Worm (Caenorhabditis elegans) whole organism, midembryonic: Measurements from ENCODE around the gene K11H12.10.

Experiments
- T22C8.4 ChIP-seq: fragments of 200-800 bp; sonication (Bioruptor generic); IDR thresholded peaks from 2 replicates; pipeline ENCODE4 v1.3.6; 2022; ENCODE audit warnings: missing genetic modification characterization, missing compliant biosample characterization
- cog-1 ChIP-seq: sonication (generic microtip); optimal IDR thresholded peaks from 2 replicates; lab custom pipeline; 2016; ENCODE audit warnings: missing genetic modification characterization, missing compliant biosample characterization
- flt-1 ChIP-seq: fragments of 200-800 bp; sonication (Bioruptor generic); IDR thresholded peaks from 2 replicates; pipeline ENCODE4 v1.3.6; 2022; ENCODE audit warnings: missing genetic modification characterization, missing compliant biosample characterization
- klf-2 ChIP-seq: fragments of 200-800 bp; sonication (Bioruptor generic); conservative IDR thresholded peaks from 2 replicates; pipeline ENCODE4 v1.3.6; 2022; ENCODE audit warnings: missing genetic modification reagents, missing genetic modification characterization, missing compliant biosample characterization
- med-1 ChIP-seq: sonication (generic microtip); optimal IDR thresholded peaks from 2 replicates; lab custom pipeline; 2017; ENCODE audit warnings: missing genetic modification characterization, mild to moderate bottlenecking, missing compliant biosample characterization, antibody characterized with exemption, missing genetic modification reagents; ENCODE audit not compliant: insufficient read depth
- ref-1 ChIP-seq: fragments of 200-800 bp; sonication (Bioruptor generic); conservative IDR thresholded peaks from 2 replicates; pipeline ENCODE4 v1.3.6; 2022; ENCODE audit warnings: missing genetic modification reagents, missing genetic modification characterization, missing compliant biosample characterization
- tab-1 ChIP-seq: fragments of 200-800 bp; sonication (Bioruptor generic); IDR thresholded peaks from 2 replicates; pipeline ENCODE4 v1.3.6; 2022; ENCODE audit warnings: missing genetic modification characterization, missing compliant biosample characterization
- ztf-23 ChIP-seq: fragments of 200-800 bp; sonication (Bioruptor generic); IDR thresholded peaks from 2 replicates; pipeline ENCODE4 v1.3.6; 2022; ENCODE audit warnings: missing genetic modification reagents, missing genetic modification characterization, missing compliant biosample characterization
- ztf-29 ChIP-seq: fragments of 200-800 bp; sonication (Bioruptor generic); IDR thresholded peaks from 2 replicates; pipeline ENCODE4 v1.3.6; 2022; ENCODE audit warnings: missing genetic modification reagents, missing genetic modification characterization, missing compliant biosample characterization

Gene K11H12.10

DNA sequence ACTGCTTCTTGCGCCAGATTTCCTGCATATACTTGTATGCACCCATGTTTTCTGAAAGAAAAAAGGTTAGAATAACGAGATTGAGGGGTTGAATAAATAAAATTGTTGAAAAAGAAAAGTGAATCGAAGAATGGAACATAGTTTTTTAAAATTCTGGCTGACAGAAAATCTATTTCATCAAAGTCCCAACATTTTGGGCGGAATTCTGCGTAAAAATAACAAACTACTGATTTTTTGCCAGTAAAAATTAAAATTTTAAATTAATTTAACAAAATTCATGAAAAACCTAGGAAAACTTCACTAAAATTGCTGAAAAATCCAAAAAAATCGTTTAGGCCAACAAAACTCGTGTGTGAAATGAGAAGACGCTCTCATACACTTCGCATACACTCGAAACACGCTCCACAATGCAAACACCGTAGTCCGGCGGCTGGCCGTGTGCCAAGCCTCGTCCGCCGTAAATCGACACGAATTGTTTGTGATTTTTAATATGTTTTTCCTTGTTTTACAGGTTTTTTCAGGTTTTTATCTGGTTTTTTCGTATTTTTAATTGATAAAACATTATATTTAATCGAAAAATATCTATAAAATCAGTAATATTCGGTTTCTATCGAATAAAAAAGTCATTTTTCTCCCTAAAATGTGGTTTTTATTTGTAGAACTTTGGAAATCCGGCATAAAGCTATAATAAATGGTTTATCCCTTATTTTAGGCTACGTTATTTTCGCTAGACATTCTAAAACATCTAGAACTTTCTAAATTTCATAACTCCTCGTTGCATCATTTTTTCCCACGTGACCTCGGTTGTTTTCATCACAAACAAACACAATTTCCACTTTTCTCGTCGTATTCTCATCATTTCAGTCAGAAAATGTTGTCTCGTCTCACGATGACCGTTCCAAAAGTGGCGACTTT is 21.1 kb upstream of the K11H12.10 start, which contains the start of the genes rpl-15 and K11H12.8:
Gene rpl-15, minus strand, starts transcription at position 51 of the 915 bp plus-strand sequence.
Gene K11H12.8, plus strand, starts transcription at position 865 of the 915 bp plus-strand sequence.
- TF ChIP-seq ztf-29 (GFP tag; lab: Robert Waterston, UW) (peak; percentile 94), ref-1 (GFP tag; lab: Robert Waterston, UW) (peak; percentile 66), flt-1 (peak; percentile 96), klf-2 (GFP tag; lab: Robert Waterston, UW) (peak; percentile 87), ztf-23 (GFP tag; lab: Robert Waterston, UW) (peak; percentile 98), med-1 (GFP tag; lab: Kevin White, UChicago) (peak; percentile 47), cog-1 (peak; percentile 99), tab-1 (GFP tag; lab: Robert Waterston, UW) (peak; percentile 87), T22C8.4 (GFP tag; lab: Robert Waterston, UW) (peak; percentile 81)

DNA sequence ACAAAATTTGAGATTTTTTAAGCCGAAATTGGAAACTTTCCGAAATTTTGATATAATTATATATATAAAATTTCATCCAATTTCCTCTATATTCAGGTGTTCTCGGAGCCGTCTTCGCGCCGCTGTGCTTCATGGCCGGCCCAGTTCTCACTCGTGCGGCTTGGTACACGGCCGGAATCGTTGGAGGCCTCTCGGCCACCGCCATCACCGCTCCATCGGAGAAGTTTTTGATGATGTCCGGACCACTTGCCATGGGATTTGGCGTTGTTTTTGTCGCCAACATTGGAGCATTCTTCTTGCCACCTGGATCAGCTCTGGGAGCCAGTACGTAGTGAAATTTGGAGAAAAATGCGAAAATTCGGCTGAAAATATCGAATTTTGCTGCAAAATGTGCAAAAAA is 18.8 kb upstream of the K11H12.10 start:
- TF ChIP-seq flt-1 = no peak
- TF ChIP-seq med-1 (GFP tag; lab: Kevin White, UChicago) = no peak
- no peak for TF ChIP-seq cog-1
- no peak for TF ChIP-seq ztf-23 (GFP tag; lab: Robert Waterston, UW)
- no peak for TF ChIP-seq T22C8.4 (GFP tag; lab: Robert Waterston, UW)
- TF ChIP-seq klf-2 (GFP tag; lab: Robert Waterston, UW) = no peak
- TF ChIP-seq ztf-29 (GFP tag; lab: Robert Waterston, UW) = no peak
- TF ChIP-seq tab-1 (GFP tag; lab: Robert Waterston, UW) = no peak
- no peak for TF ChIP-seq ref-1 (GFP tag; lab: Robert Waterston, UW)

DNA sequence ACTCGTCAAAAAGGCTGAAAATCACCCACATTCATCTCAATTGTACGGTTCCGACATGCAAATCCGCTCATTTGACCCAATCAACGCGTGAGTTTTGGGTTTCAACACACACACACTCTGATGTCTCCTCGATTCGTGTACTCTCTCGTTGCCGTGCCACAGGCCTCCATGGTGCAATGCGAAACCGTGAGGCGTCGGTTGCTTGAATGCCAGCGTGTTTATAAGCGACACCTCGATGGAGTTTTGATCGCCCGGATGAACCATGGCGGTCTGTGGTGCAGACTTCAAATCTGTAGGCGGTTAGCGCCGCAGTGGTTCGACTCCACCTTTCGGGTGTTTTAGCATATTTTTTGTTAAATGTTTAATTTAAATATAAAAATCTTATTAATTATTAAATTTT is 17.9 kb upstream of the K11H12.10 start:
- TF ChIP-seq tab-1 (GFP tag; lab: Robert Waterston, UW) (no peak), cog-1 (no peak), med-1 (GFP tag; lab: Kevin White, UChicago) (no peak), ztf-29 (GFP tag; lab: Robert Waterston, UW) (no peak), ref-1 (GFP tag; lab: Robert Waterston, UW) (no peak), T22C8.4 (GFP tag; lab: Robert Waterston, UW) (no peak), klf-2 (GFP tag; lab: Robert Waterston, UW) (no peak), flt-1 (no peak), ztf-23 (GFP tag; lab: Robert Waterston, UW) (no peak)

DNA sequence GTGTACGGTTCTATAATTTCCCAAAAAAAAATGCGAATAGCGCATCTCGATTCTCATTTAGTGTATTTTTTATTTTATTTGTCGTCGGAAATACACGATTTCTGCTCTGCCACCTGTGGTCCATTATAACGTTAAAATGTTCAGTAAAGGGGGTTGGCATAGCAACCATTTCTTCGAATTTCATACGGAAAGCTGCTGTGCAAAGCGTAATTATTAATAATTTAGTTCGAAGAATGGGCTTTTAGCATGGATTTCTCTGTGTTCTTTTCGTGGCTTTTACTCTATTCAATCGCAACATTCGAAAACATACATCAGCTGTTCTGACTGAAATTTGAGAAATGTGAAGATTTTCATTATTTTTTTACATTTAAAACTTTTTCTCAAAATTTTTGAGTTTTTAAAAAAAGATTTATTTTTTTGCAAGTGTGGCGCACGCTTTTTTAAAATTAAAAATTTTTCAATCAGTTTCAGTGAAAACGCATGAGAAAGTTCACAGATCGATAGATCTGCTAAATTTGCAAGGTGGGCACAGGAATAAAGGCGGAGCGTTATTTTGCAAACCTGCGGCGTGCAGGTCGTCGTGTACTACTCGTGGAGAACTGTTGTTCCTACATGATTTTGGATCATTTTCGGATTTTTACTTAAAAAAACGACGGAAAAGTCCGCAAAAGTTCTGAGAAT is 17.2 kb upstream of the K11H12.10 start:
- no peak for TF ChIP-seq med-1 (GFP tag; lab: Kevin White, UChicago)

DNA sequence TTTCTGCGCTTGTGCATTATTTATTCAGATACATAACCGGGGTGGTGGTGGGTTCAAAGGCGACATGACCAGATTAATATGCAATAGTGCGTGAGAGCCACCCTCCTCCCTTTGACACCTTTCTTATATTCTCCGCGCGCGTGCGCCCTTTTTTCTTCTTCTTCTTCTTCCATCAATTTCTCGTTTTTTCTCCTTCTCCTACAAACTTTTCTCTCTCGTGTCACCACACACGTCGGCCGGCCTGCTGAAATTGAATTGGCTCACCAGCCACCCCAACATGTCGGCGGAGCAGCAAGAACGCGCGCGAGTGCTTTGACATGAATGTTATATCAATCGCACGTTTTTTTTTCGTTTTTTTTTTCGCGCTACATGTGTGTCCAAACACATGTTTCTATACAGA is 16.3 kb upstream of the K11H12.10 start:
- TF ChIP-seq ref-1 (GFP tag; lab: Robert Waterston, UW) (no peak), med-1 (GFP tag; lab: Kevin White, UChicago) (no peak), flt-1 (no peak), T22C8.4 (GFP tag; lab: Robert Waterston, UW) (no peak), klf-2 (GFP tag; lab: Robert Waterston, UW) (no peak), ztf-23 (GFP tag; lab: Robert Waterston, UW) (no peak), cog-1 (no peak), tab-1 (GFP tag; lab: Robert Waterston, UW) (no peak), ztf-29 (GFP tag; lab: Robert Waterston, UW) (no peak)

DNA sequence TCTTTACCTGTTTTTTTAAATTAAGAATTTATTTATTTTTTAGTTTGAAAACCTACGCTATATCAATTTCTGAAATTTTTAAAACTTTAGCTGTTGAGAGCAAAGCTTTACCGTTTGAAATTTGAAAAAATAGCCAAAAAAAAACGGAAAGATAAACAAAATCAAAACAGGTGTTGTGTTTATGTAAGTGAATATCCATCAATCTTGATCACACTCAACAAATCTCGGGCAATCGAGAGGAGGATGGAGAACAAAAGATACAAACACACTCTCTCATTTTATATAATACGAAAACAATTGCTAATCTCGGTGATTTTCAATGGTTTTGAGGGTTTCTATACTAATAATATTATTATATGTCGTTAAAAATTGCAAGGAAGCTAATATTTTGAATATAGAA is 14.3 kb upstream of the K11H12.10 start:
- TF ChIP-seq cog-1 (no peak), klf-2 (GFP tag; lab: Robert Waterston, UW) (no peak), med-1 (GFP tag; lab: Kevin White, UChicago) (no peak), flt-1 (no peak), tab-1 (GFP tag; lab: Robert Waterston, UW) (no peak), ztf-23 (GFP tag; lab: Robert Waterston, UW) (no peak), T22C8.4 (GFP tag; lab: Robert Waterston, UW) (no peak), ztf-29 (GFP tag; lab: Robert Waterston, UW) (no peak), ref-1 (GFP tag; lab: Robert Waterston, UW) (no peak)

DNA sequence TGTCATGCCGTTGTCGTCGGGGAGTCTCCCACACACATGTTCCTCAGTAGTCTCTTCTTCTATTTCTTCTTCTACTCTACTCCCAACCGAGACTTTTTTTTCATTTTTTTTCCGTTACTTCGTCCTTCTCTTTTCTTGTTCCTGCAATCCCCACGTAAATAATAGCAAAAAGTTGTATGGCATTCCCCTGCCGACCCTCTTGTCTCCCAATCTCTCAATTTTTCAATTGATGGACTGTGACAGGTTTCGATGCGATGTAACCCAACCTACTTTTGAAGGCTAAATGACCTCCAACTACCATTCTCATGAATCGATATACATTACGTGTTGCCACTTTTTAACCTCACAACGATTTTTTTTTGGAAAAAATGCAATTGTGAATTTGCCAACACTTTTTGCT is 11.8 kb upstream of the K11H12.10 start:
- no peak for TF ChIP-seq ztf-29 (GFP tag; lab: Robert Waterston, UW)
- no peak for TF ChIP-seq ztf-23 (GFP tag; lab: Robert Waterston, UW)
- no peak for TF ChIP-seq ref-1 (GFP tag; lab: Robert Waterston, UW)
- no peak for TF ChIP-seq tab-1 (GFP tag; lab: Robert Waterston, UW)
- no peak for TF ChIP-seq klf-2 (GFP tag; lab: Robert Waterston, UW)
- no peak for TF ChIP-seq flt-1
- no peak for TF ChIP-seq T22C8.4 (GFP tag; lab: Robert Waterston, UW)
- TF ChIP-seq cog-1 = no peak
- TF ChIP-seq med-1 (GFP tag; lab: Kevin White, UChicago) = no peak

DNA sequence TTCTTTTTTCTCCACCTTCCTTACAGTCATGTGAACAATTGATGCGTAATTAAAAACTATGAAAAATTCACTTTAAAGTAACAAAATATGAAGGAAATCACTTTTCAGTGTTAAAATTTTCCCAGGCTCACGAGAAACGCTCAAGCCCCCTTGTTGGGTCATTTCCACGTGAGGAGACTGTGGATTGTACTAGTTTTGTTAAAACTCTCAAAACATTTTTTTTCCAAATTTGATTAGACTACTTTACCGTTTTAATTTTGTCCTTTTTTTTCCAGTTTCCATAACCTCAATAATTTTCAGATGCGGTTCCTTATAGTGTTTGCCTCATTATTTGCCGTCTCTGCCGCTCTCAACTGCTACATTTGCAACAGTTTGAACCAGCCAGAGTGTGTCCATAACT is 10.7 kb upstream of the K11H12.10 start, which contains the start of gene K11H12.7:
Gene K11H12.7, plus strand, starts transcription at position 301 of the 400 bp plus-strand sequence.
- TF ChIP-seq klf-2 (GFP tag; lab: Robert Waterston, UW) (no peak), tab-1 (GFP tag; lab: Robert Waterston, UW) (no peak), ref-1 (GFP tag; lab: Robert Waterston, UW) (no peak), flt-1 (no peak)

DNA sequence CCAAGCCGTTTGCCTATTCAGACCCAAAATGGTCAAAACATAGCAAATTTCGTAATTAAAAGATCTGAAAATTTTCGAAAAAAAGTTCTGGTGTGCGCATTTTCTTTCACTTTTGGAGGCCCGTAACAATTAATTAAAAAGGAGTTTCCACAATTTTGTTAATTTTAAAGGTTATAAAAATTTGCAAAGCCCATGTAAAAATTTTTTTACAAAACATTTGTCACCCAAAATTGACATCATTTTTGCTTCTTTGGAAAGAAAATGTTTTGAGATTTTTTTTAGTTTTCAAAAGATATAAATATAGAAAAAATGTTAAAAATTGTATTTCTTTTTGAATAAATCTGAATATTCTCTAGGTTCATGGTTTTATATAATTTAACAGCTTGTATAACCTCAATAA is 8.9 kb upstream of the K11H12.10 start, which contains the start of gene K11H12.6:
Gene K11H12.6, plus strand, starts transcription at position 301 of the 400 bp plus-strand sequence.
- TF ChIP-seq cog-1 (no peak), ztf-29 (GFP tag; lab: Robert Waterston, UW) (no peak), tab-1 (GFP tag; lab: Robert Waterston, UW) (no peak), ref-1 (GFP tag; lab: Robert Waterston, UW) (no peak), ztf-23 (GFP tag; lab: Robert Waterston, UW) (no peak), med-1 (GFP tag; lab: Kevin White, UChicago) (no peak), flt-1 (no peak), T22C8.4 (GFP tag; lab: Robert Waterston, UW) (no peak), klf-2 (GFP tag; lab: Robert Waterston, UW) (no peak)
